Worm (Caenorhabditis elegans): ENCODE data around the gene F35D11.1.

- TF ChIP-seq madf-6 (GFP tag; IDR thresholded peaks at IDR 0.05) (no peak), snpc-4 (GFP tag; optimal IDR thresholded peaks at IDR 0.05) (no peak), snpc-4 (tag; optimal IDR thresholded peaks at IDR 0.05) (no peak), nfyb-1 (GFP tag; IDR thresholded peaks at IDR 0.05) (no peak), snpc-1.3 (tag; optimal IDR thresholded peaks at IDR 0.05; ENCODE audit: insufficient read depth) (no peak), F52B5.7 (tag; optimal IDR thresholded peaks at IDR 0.05) (no peak), mes-4 (tag; optimal IDR thresholded peaks at IDR 0.05) (no peak), madf-3 (GFP tag; IDR thresholded peaks at IDR 0.05) (no peak), zfh-2 (GFP tag; conservative IDR thresholded peaks at IDR 0.05) (no peak), efl-1 (GFP tag; optimal IDR thresholded peaks at IDR 0.05) (no peak), akir-1 (GFP tag; optimal IDR thresholded peaks at IDR 0.05) (no peak), D2030.7 (GFP tag; IDR thresholded peaks at IDR 0.05) (no peak), nhr-179 (tag; optimal IDR thresholded peaks at IDR 0.05) (no peak), T26A5.8 (tag; optimal IDR thresholded peaks at IDR 0.05) (no peak)
Observed at ce11 chrII:4577391-4577790, 49.3 kb upstream of the F35D11.1 start.

Data from whole organism, young adult.